Fruit fly (Drosophila melanogaster): ENCODE measurements around the gene CG15638.

dm6 chr2L:13532524-13532923 is 3.1 kb downstream of the CG15638 start, which contains the start of gene CG33645:
- TF ChIP-seq EcR (GFP tag; optimal IDR thresholded peaks at IDR 0.05) (no peak), pan (optimal IDR thresholded peaks at IDR 0.05) (no peak), psq (optimal IDR thresholded peaks at IDR 0.05) (no peak), CG8478 (optimal IDR thresholded peaks at IDR 0.05) (no peak), usp (GFP tag; optimal IDR thresholded peaks at IDR 0.05) (no peak)

All from whole organism.